Worm (Caenorhabditis elegans) whole organism, young adult: ENCODE results near the gene D2024.1.

Experiments
- K11D2.4 ChIP-seq: fragments of 200-800 bp; sonication (Bioruptor generic); IDR thresholded peaks from 2 replicates; pipeline ENCODE4 v1.3.6; 2022; ENCODE audit warnings: missing genetic modification reagents, missing genetic modification characterization, missing compliant biosample characterization
- bed-2 ChIP-seq: fragments of 200-800 bp; sonication (Bioruptor generic); IDR thresholded peaks from 2 replicates; pipeline ENCODE4 v1.3.6; 2022; ENCODE audit warnings: missing genetic modification reagents, missing genetic modification characterization, missing compliant biosample characterization
- die-1 ChIP-seq: sonication (generic microtip); optimal IDR thresholded peaks from 2 replicates; lab custom pipeline; 2016; ENCODE audit warnings: missing genotype, mild to moderate bottlenecking, missing genetic modification characterization, missing compliant biosample characterization
- ets-4 ChIP-seq: fragments of 200-800 bp; sonication (Bioruptor generic); optimal IDR thresholded peaks from 2 replicates; lab custom pipeline; 2018; ENCODE audit warnings: mild to moderate bottlenecking, missing genetic modification characterization, missing compliant biosample characterization
- hmg-1.2 ChIP-seq: fragments of 200-800 bp; sonication (Bioruptor generic); IDR thresholded peaks from 2 replicates; pipeline ENCODE4 v1.3.6; 2022; ENCODE audit warnings: missing genetic modification reagents, missing genetic modification characterization, missing compliant biosample characterization
- lag-1 ChIP-seq: fragments of 200-800 bp; sonication (Bioruptor generic); IDR thresholded peaks from 2 replicates; pipeline ENCODE4 v1.3.6; 2022; ENCODE audit warnings: missing genetic modification reagents, missing genetic modification characterization, missing compliant biosample characterization
- sea-2 ChIP-seq: fragments of 200-800 bp; sonication (Bioruptor generic); IDR thresholded peaks from 2 replicates; pipeline ENCODE4 v1.3.6; 2022; ENCODE audit warnings: missing genetic modification characterization, missing compliant biosample characterization
- zim-3 ChIP-seq: sonication (generic microtip); optimal IDR thresholded peaks from 2 replicates; lab custom pipeline; 2017; ENCODE audit warnings: mild to moderate bottlenecking, missing genetic modification characterization, moderate library complexity, missing compliant biosample characterization

ce11 chrIV:7219398-7220087, 27.8 kb upstream of the D2024.1 start, which contains the start of the genes glb-23 and R13A1.1:
- TF ChIP-seq ets-4 (GFP tag; lab: Kevin White, UChicago) (no peak), K11D2.4 (GFP tag; lab: Robert Waterston, UW) (no peak), sea-2 (GFP tag; lab: Robert Waterston, UW) (no peak), hmg-1.2 (no peak), zim-3 (no peak), bed-2 (GFP tag; lab: Robert Waterston, UW) (no peak), die-1 (tag; lab: Kevin White, UChicago) (no peak), lag-1 (GFP tag; lab: Robert Waterston, UW) (no peak)
